Fruit fly (Drosophila melanogaster): ENCODE results near the gene nkd.
A peak's percentile ranks its signal among the peaks of the same experiment; 100 is the strongest.

nkd gene

dm6 chr3L:19033154-19033811 lies 12.0 kb downstream of the nkd start (continued):
- peak; percentile 40; the same call in 1 of the 2 replicates for TF ChIP-seq CG6272 (GFP tag; IDR thresholded peaks at IDR 0.05)
- no peak for TF ChIP-seq fd64A (GFP tag; optimal IDR thresholded peaks at IDR 0.05)
- TF ChIP-seq HLH3B (GFP tag; IDR thresholded peaks at IDR 0.05), result peak; percentile 64; the same call in 1 of the 2 replicates
- peak; percentile 86 for TF ChIP-seq gsb-n (tag; optimal IDR thresholded peaks at IDR 0.05)
- no peak for TF ChIP-seq dati (GFP tag; IDR thresholded peaks at IDR 0.05)
- TF ChIP-seq CG18619 (GFP tag; optimal IDR thresholded peaks at IDR 0.05), result peak; percentile 51
- peak; percentile 92 for TF ChIP-seq CG10979 (tag; optimal IDR thresholded peaks at IDR 0.05)
- TF ChIP-seq CG11398 (GFP tag; optimal IDR thresholded peaks at IDR 0.05), result no peak
- peak; percentile 44; the same call in 1 of the 2 replicates for TF ChIP-seq stc (GFP tag; IDR thresholded peaks at IDR 0.05)
- TF ChIP-seq CG13624 (GFP tag; optimal IDR thresholded peaks at IDR 0.05), result no peak
- TF ChIP-seq tin (GFP tag; optimal IDR thresholded peaks at IDR 0.05), result peak; percentile 69
- peak; percentile 46; the same call in 1 of the 2 replicates for TF ChIP-seq CG4360 (GFP tag; IDR thresholded peaks at IDR 0.05)
- peak; percentile 14 for TF ChIP-seq CG6654 (GFP tag; optimal IDR thresholded peaks at IDR 0.05)
- TF ChIP-seq ato (GFP tag; IDR thresholded peaks at IDR 0.05; ENCODE audit: partially characterized antibody), result no peak
- peak in 1 of 3 experiments; percentile 67 for TF ChIP-seq Stat92E (GFP tag; optimal IDR thresholded peaks at IDR 0.05)
- TF ChIP-seq YL-1 (GFP tag; optimal IDR thresholded peaks at IDR 0.05), result no peak
- no peak for TF ChIP-seq vfl (GFP tag; optimal IDR thresholded peaks at IDR 0.05)
- TF ChIP-seq Nf-YB (GFP tag; optimal IDR thresholded peaks at IDR 0.05), result peak; percentile 49
- TF ChIP-seq Rx (GFP tag; IDR thresholded peaks at IDR 0.05), result 0 out of 2 replicates have a peak, but pooled peaks have one; percentile 43
- peak; percentile 20 for TF ChIP-seq CG18476 (GFP tag; optimal IDR thresholded peaks at IDR 0.05)
- TF ChIP-seq ci (GFP tag; IDR thresholded peaks at IDR 0.05), result peak; percentile 81
- peak; percentile 70 for TF ChIP-seq PHDP (tag; optimal IDR thresholded peaks at IDR 0.05)
- TF ChIP-seq tll (GFP tag; optimal IDR thresholded peaks at IDR 0.05), result peak in 1 of 2 experiments; percentile 52
- peak; percentile 45 for TF ChIP-seq CG18764 (GFP tag; optimal IDR thresholded peaks at IDR 0.05)
- no peak for TF ChIP-seq Neu2 (GFP tag; optimal IDR thresholded peaks at IDR 0.05; ENCODE audit: borderline replicate concordance)
- peak; percentile 3 for TF ChIP-seq CG13296 (GFP tag; optimal IDR thresholded peaks at IDR 0.05)
- no peak for TF ChIP-seq bab2 (GFP tag; optimal IDR thresholded peaks at IDR 0.05)
- peak; percentile 82 for TF ChIP-seq CG7839 (tag; optimal IDR thresholded peaks at IDR 0.05)
- TF ChIP-seq CG10267 (tag; optimal IDR thresholded peaks at IDR 0.05), result peak; percentile 82
- no peak for TF ChIP-seq bbx (GFP tag; IDR thresholded peaks at IDR 0.05; ENCODE audit: partially characterized antibody)
- TF ChIP-seq Xbp1 (GFP tag; optimal IDR thresholded peaks at IDR 0.05), result peak; percentile 60
- peak; percentile 72 for TF ChIP-seq onecut (GFP tag; IDR thresholded peaks at IDR 0.05)
- TF ChIP-seq cato (GFP tag; optimal IDR thresholded peaks at IDR 0.05; ENCODE audit: borderline replicate concordance), result peak; percentile 24
- peak; percentile 86 for TF ChIP-seq CG31441 (GFP tag; IDR thresholded peaks at IDR 0.05)
- peak; percentile 81 for TF ChIP-seq CG8388 (GFP tag; optimal IDR thresholded peaks at IDR 0.05)
- TF ChIP-seq chif (GFP tag; optimal IDR thresholded peaks at IDR 0.05), result peak in 1 of 2 experiments; percentile 37
- TF ChIP-seq CG14667 (GFP tag; IDR thresholded peaks at IDR 0.05), result peak; percentile 60; the same call in 1 of the 2 replicates
- TF ChIP-seq HLHmδ (GFP tag; optimal IDR thresholded peaks at IDR 0.05), result no peak
- peak; percentile 90 for TF ChIP-seq CG14710 (tag; optimal IDR thresholded peaks at IDR 0.05)
- no peak for TF ChIP-seq MESR4 (GFP tag; optimal IDR thresholded peaks at IDR 0.05)
- TF ChIP-seq fd102C (GFP tag; optimal IDR thresholded peaks at IDR 0.05), result peak; percentile 87
- no peak for TF ChIP-seq CG11085 (GFP tag; IDR thresholded peaks at IDR 0.05)
- peak; percentile 64 for TF ChIP-seq Abd-B (GFP tag; optimal IDR thresholded peaks at IDR 0.05)
- no peak for TF ChIP-seq pita (GFP tag; optimal IDR thresholded peaks at IDR 0.05)
- TF ChIP-seq dan (GFP tag; IDR thresholded peaks at IDR 0.05), result no peak; the same call in 1 of the 2 replicates
- peak; percentile 72 for TF ChIP-seq dmrt99B (tag; optimal IDR thresholded peaks at IDR 0.05)
- TF ChIP-seq Bgb (GFP tag; IDR thresholded peaks at IDR 0.05; ENCODE audit: partially characterized antibody), result no peak
- peak; percentile 66 for TF ChIP-seq CG30431 (GFP tag; optimal IDR thresholded peaks at IDR 0.05)
